Fruit fly (Drosophila melanogaster) whole organism, embryonic: ENCODE measurements around the gene CheB38c.

Experiments
- Abd-B ChIP-seq: fragments of 200-800 bp; sonication (Bioruptor generic); optimal IDR thresholded peaks from 2 replicates; lab custom pipeline; 2018; ENCODE audit warnings: missing biosample characterization, mild to moderate bottlenecking, missing genetic modification characterization, moderate library complexity
- Atf-2 ChIP-seq: fragments of 200-800 bp; sonication (Bioruptor generic); optimal IDR thresholded peaks from 2 replicates; lab custom pipeline; 2016; ENCODE audit warnings: missing biosample characterization, missing genetic modification characterization
- B-H1 ChIP-seq: fragments of 200-800 bp; sonication (Bioruptor generic); IDR thresholded peaks from 3 replicates; pipeline ENCODE4 v1.3.6; 2022; ENCODE audit warnings: missing biosample characterization, missing genetic modification characterization
- CG10209 ChIP-seq: fragments of 200-800 bp; sonication (Bioruptor generic); optimal IDR thresholded peaks from 3 replicates; lab custom pipeline; 2017; ENCODE audit warnings: missing biosample characterization, mild to moderate bottlenecking, missing genetic modification characterization, missing genetic modification reagents
- CG12071 ChIP-seq: fragments of 200-800 bp; sonication (Bioruptor generic); optimal IDR thresholded peaks from 3 replicates; lab custom pipeline; 2018; ENCODE audit warnings: missing biosample characterization, mild to moderate bottlenecking, missing genetic modification characterization
- CG13894 ChIP-seq: fragments of 200-800 bp; sonication (Bioruptor generic); optimal IDR thresholded peaks from 3 replicates; lab custom pipeline; 2018; ENCODE audit warnings: missing biosample characterization, mild to moderate bottlenecking, missing genetic modification characterization, moderate library complexity
- CG15269 ChIP-seq: fragments of 200-800 bp; sonication (Bioruptor generic); optimal IDR thresholded peaks from 2 replicates; lab custom pipeline; 2018; ENCODE audit warnings: missing biosample characterization, mild to moderate bottlenecking, missing genetic modification characterization, moderate library complexity
- CG18011 ChIP-seq: fragments of 200-800 bp; sonication (Bioruptor generic); optimal IDR thresholded peaks from 2 replicates; lab custom pipeline; 2017; ENCODE audit warnings: missing biosample characterization, missing genetic modification characterization, mild to moderate bottlenecking, moderate library complexity, missing genotype
- CG33213 ChIP-seq: fragments of 200-800 bp; sonication (Bioruptor generic); optimal IDR thresholded peaks from 3 replicates; lab custom pipeline; 2016; ENCODE audit warnings: missing biosample characterization, missing genetic modification characterization
- CG33557 ChIP-seq: fragments of 200-800 bp; sonication (Bioruptor generic); optimal IDR thresholded peaks from 2 replicates; lab custom pipeline; 2019; ENCODE audit warnings: missing biosample characterization, mild to moderate bottlenecking, missing genetic modification characterization, moderate library complexity
- CG3838 ChIP-seq: fragments of 200-800 bp; sonication (Bioruptor generic); optimal IDR thresholded peaks from 3 replicates; lab custom pipeline; 2016; ENCODE audit warnings: missing biosample characterization, missing genetic modification characterization
- CG4282 ChIP-seq: fragments of 200-800 bp; sonication (Bioruptor generic); optimal IDR thresholded peaks from 2 replicates; lab custom pipeline; 2016; ENCODE audit warnings: missing biosample characterization, missing genetic modification characterization
- CG6654 ChIP-seq: fragments of 200-800 bp; sonication (Bioruptor generic); optimal IDR thresholded peaks from 2 replicates; lab custom pipeline; 2017; ENCODE audit warnings: missing biosample characterization, mild to moderate bottlenecking, missing genetic modification characterization
- CG8290 ChIP-seq, 3 experiments: fragments of 200-800 bp; sonication (Bioruptor generic); optimal IDR thresholded peaks; 2 replicates each; lab custom pipeline; 2016 to 2019; ENCODE audit warnings: missing biosample characterization in 3 of 3, missing genetic modification characterization in 3 of 3, mild to moderate bottlenecking in 2 of 3, moderate library complexity in 1 of 3
- CG9876 ChIP-seq: fragments of 200-800 bp; sonication (Bioruptor generic); optimal IDR thresholded peaks from 2 replicates; lab custom pipeline; 2016; ENCODE audit warnings: missing biosample characterization, missing genetic modification characterization
- CHES-1-like ChIP-seq: fragments of 200-800 bp; sonication (Bioruptor generic); optimal IDR thresholded peaks from 2 replicates; lab custom pipeline; 2016; ENCODE audit warnings: missing biosample characterization, missing genetic modification characterization
- CkIIα-i1 ChIP-seq: fragments of 200-800 bp; sonication (Bioruptor generic); IDR thresholded peaks from 2 replicates; pipeline ENCODE4 v1.3.6; 2022; ENCODE audit warnings: missing biosample characterization, missing genetic modification characterization
- Dek ChIP-seq: fragments of 200-800 bp; sonication (Bioruptor generic); optimal IDR thresholded peaks from 3 replicates; lab custom pipeline; 2019; ENCODE audit warnings: missing biosample characterization, mild to moderate bottlenecking, missing genetic modification characterization, moderate library complexity
- Dref ChIP-seq: fragments of 200-800 bp; sonication (Bioruptor generic); IDR thresholded peaks from 2 replicates; pipeline ENCODE4 v1.3.6; 2022; ENCODE audit warnings: missing biosample characterization, missing genetic modification characterization
- ERR ChIP-seq: fragments of 200-800 bp; sonication (Bioruptor generic); optimal IDR thresholded peaks from 2 replicates; lab custom pipeline; 2016; ENCODE audit warnings: missing biosample characterization, missing genetic modification characterization
- Fer1 ChIP-seq: fragments of 200-800 bp; sonication (Bioruptor generic); optimal IDR thresholded peaks from 2 replicates; lab custom pipeline; 2017; ENCODE audit warnings: missing biosample characterization, mild to moderate bottlenecking, missing genetic modification characterization
- HLH3B ChIP-seq: fragments of 200-800 bp; sonication (Bioruptor generic); IDR thresholded peaks from 2 replicates; pipeline ENCODE4 v1.3.6; 2022; ENCODE audit warnings: missing biosample characterization, missing genetic modification characterization
- Hmr ChIP-seq: fragments of 200-800 bp; sonication (Bioruptor generic); optimal IDR thresholded peaks from 3 replicates; lab custom pipeline; 2017; ENCODE audit warnings: mild to moderate bottlenecking, missing biosample characterization, missing genetic modification reagents, missing genetic modification characterization
- Hmx ChIP-seq: fragments of 200-800 bp; sonication (Bioruptor generic); optimal IDR thresholded peaks from 2 replicates; lab custom pipeline; 2016; ENCODE audit warnings: missing biosample characterization, missing genetic modification characterization
- Jarid2 ChIP-seq: fragments of 200-800 bp; sonication (Bioruptor generic); optimal IDR thresholded peaks from 3 replicates; lab custom pipeline; 2017; ENCODE audit warnings: mild to moderate bottlenecking, missing biosample characterization, missing genetic modification reagents, missing genetic modification characterization
- MESR4 ChIP-seq: fragments of 200-800 bp; sonication (Bioruptor generic); optimal IDR thresholded peaks from 2 replicates; lab custom pipeline; 2018; ENCODE audit warnings: missing biosample characterization, mild to moderate bottlenecking, missing genetic modification characterization, moderate library complexity
- Nf-YB ChIP-seq: fragments of 200-800 bp; sonication (Bioruptor generic); optimal IDR thresholded peaks from 3 replicates; lab custom pipeline; 2019; ENCODE audit warnings: missing biosample characterization, mild to moderate bottlenecking, missing genetic modification characterization, moderate library complexity
- Ptx1 ChIP-seq: fragments of 200-800 bp; sonication (Bioruptor generic); IDR thresholded peaks from 2 replicates; pipeline ENCODE4 v1.3.6; 2022; ENCODE audit warnings: missing biosample characterization, missing genetic modification characterization
- aop ChIP-seq: fragments of 200-800 bp; sonication (Bioruptor generic); IDR thresholded peaks from 2 replicates; pipeline ENCODE4 v1.3.6; 2022; ENCODE audit warnings: missing biosample characterization, missing genetic modification characterization
- az2 ChIP-seq: fragments of 200-800 bp; sonication (Bioruptor generic); optimal IDR thresholded peaks from 3 replicates; lab custom pipeline; 2016; ENCODE audit warnings: missing biosample characterization, missing genetic modification characterization
- btn ChIP-seq: fragments of 200-800 bp; sonication (Bioruptor generic); optimal IDR thresholded peaks from 2 replicates; lab custom pipeline; 2016; ENCODE audit warnings: missing biosample characterization, missing genetic modification characterization
- cas ChIP-seq: fragments of 200-800 bp; sonication (Bioruptor generic); IDR thresholded peaks from 2 replicates; pipeline ENCODE4 v1.3.6; 2022; ENCODE audit warnings: missing biosample characterization, missing genetic modification characterization
- disco-r ChIP-seq: fragments of 200-800 bp; sonication (Bioruptor generic); optimal IDR thresholded peaks from 2 replicates; lab custom pipeline; 2016; ENCODE audit warnings: missing biosample characterization, missing genetic modification characterization
- esg ChIP-seq: fragments of 200-800 bp; sonication (Bioruptor generic); conservative IDR thresholded peaks from 2 replicates; pipeline ENCODE4 v1.3.6; 2022; ENCODE audit warnings: missing biosample characterization, missing genetic modification characterization
- grn ChIP-seq: fragments of 200-800 bp; sonication (Bioruptor generic); optimal IDR thresholded peaks from 3 replicates; lab custom pipeline; 2017; ENCODE audit warnings: missing biosample characterization, missing genetic modification characterization
- ind ChIP-seq: fragments of 200-800 bp; sonication (Bioruptor generic); optimal IDR thresholded peaks from 3 replicates; lab custom pipeline; 2016; ENCODE audit warnings: missing biosample characterization, missing genetic modification characterization
- knrl ChIP-seq: fragments of 200-800 bp; sonication (Bioruptor generic); IDR thresholded peaks from 3 replicates; pipeline ENCODE4 v1.3.6; 2022; ENCODE audit warnings: missing biosample characterization, missing genetic modification characterization; ENCODE audit not compliant: partially characterized antibody
- lab ChIP-seq: fragments of 200-800 bp; sonication (Bioruptor generic); optimal IDR thresholded peaks from 3 replicates; lab custom pipeline; 2017; ENCODE audit warnings: missing biosample characterization, missing genetic modification characterization, mild to moderate bottlenecking, moderate library complexity, missing genetic modification reagents
- mld ChIP-seq: fragments of 200-800 bp; sonication (Bioruptor generic); IDR thresholded peaks from 3 replicates; pipeline ENCODE4 v1.3.6; 2022; ENCODE audit warnings: missing biosample characterization, missing genetic modification characterization; ENCODE audit not compliant: partially characterized antibody
- repo ChIP-seq: fragments of 200-800 bp; sonication (Bioruptor generic); optimal IDR thresholded peaks from 2 replicates; lab custom pipeline; 2016; ENCODE audit warnings: missing biosample characterization, missing genetic modification characterization
- slbo ChIP-seq: fragments of 200-800 bp; sonication (Bioruptor generic); IDR thresholded peaks from 2 replicates; pipeline ENCODE4 v1.3.6; 2022; ENCODE audit warnings: missing biosample characterization, missing genetic modification characterization
- slou ChIP-seq: fragments of 200-800 bp; sonication (Bioruptor generic); optimal IDR thresholded peaks from 3 replicates; lab custom pipeline; 2016; ENCODE audit warnings: missing biosample characterization, missing genetic modification characterization
- sqz ChIP-seq: fragments of 200-800 bp; sonication (Bioruptor generic); optimal IDR thresholded peaks from 3 replicates; lab custom pipeline; 2018; ENCODE audit warnings: missing biosample characterization, mild to moderate bottlenecking, missing genetic modification characterization
- stc ChIP-seq: fragments of 200-800 bp; sonication (Bioruptor generic); IDR thresholded peaks from 2 replicates; pipeline ENCODE4 v1.3.6; 2022; ENCODE audit warnings: missing biosample characterization, missing genetic modification characterization
- stwl ChIP-seq: fragments of 200-800 bp; sonication (Bioruptor generic); optimal IDR thresholded peaks from 3 replicates; lab custom pipeline; 2018; ENCODE audit warnings: missing biosample characterization, mild to moderate bottlenecking, missing genetic modification characterization, moderate library complexity
- tap ChIP-seq: fragments of 200-800 bp; optimal IDR thresholded peaks from 3 replicates; lab custom pipeline; 2019; ENCODE audit warnings: missing biosample characterization, mild to moderate bottlenecking, missing genetic modification characterization, moderate library complexity
- tx ChIP-seq: fragments of 200-800 bp; sonication (Bioruptor generic); optimal IDR thresholded peaks from 2 replicates; lab custom pipeline; 2016; ENCODE audit warnings: missing biosample characterization, missing genetic modification characterization
- wek ChIP-seq: fragments of 200-800 bp; sonication (Bioruptor generic); optimal IDR thresholded peaks from 3 replicates; lab custom pipeline; 2018; ENCODE audit warnings: missing biosample characterization, mild to moderate bottlenecking, missing genetic modification characterization, moderate library complexity
- zfh1 ChIP-seq: fragments of 200-800 bp; sonication (Bioruptor generic); IDR thresholded peaks from 3 replicates; pipeline ENCODE4 v1.3.6; 2022; ENCODE audit warnings: missing biosample characterization, missing genetic modification characterization

Gene CheB38c

DNA sequence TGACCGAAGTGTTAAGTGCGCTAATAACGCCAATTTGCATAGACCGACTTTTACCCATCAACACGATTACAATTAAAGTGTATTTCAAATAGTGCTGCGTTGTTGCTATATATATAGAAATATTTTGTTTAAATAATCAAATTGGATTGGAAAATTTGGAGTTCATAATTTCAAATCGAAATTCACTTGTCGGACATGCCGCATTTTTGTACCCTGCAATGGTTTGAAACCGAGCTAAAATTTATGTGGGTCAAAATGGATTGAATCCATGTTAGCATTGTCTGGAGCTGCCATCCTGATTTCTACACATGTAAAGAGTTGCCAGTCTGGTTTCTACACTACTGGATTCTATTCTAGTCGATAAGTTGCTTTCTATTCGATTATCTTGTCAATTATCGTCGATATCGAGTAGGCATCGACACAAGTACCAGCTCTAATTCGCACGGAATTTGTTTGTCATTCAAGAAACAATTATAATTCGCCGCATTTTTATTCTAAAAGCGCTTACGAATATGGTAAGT is 33.3 kb downstream of the CheB38c start, which contains the start of gene Pomp (continued):
- TF ChIP-seq az2 (GFP tag; lab: Kevin White, UChicago) (peak; percentile 85), wek (GFP tag; lab: Kevin White, UChicago) (peak; percentile 56), B-H1 (GFP tag; lab: Robert Waterston, UW) (peak; percentile 81), tx (peak; percentile 44), slbo (peak; percentile 90), grn (GFP tag; lab: Kevin White, UChicago) (peak; percentile 30), CG10209 (GFP tag; lab: Kevin White, UChicago) (peak; percentile 84), aop (GFP tag; lab: Robert Waterston, UW) (0 out of 2 replicates have a peak, but pooled peaks have one; percentile 62), cas (GFP tag; lab: Robert Waterston, UW) (0 out of 2 replicates have a peak, but pooled peaks have one; percentile 52), Nf-YB (peak; percentile 61), esg (GFP tag; lab: Robert Waterston, UW) (peak; percentile 88), Jarid2 (peak; percentile 69), lab (GFP tag; lab: Kevin White, UChicago) (peak; percentile 93), Ptx1 (GFP tag; lab: Robert Waterston, UW) (peak; percentile 85), CG9876 (no peak), Abd-B (peak; percentile 85), Hmx (GFP tag; lab: Kevin White, UChicago) (no peak), tap (tag; lab: Kevin White, UChicago) (peak; percentile 85), CkIIα-i1 (GFP tag; lab: Robert Waterston, UW) (0 out of 2 replicates have a peak, but pooled peaks have one; percentile 41), Dref (GFP tag; lab: Robert Waterston, UW) (peak; percentile 95), Atf-2 (GFP tag; lab: Kevin White, UChicago) (peak; percentile 38), Fer1 (GFP tag; lab: Kevin White, UChicago) (peak; percentile 86), MESR4 (GFP tag; lab: Kevin White, UChicago) (peak; percentile 78), CG18011 (GFP tag; lab: Kevin White, UChicago) (peak; percentile 61), CG6654 (peak; percentile 57), stc (GFP tag; lab: Robert Waterston, UW) (peak; percentile 90), CG33213 (GFP tag; lab: Kevin White, UChicago) (peak; percentile 80), stwl (peak; percentile 92), zfh1 (GFP tag; lab: Robert Waterston, UW) (peak; percentile 92), CG8290 (GFP tag; optimal IDR thresholded peaks at IDR 0.05; lab: Kevin White, UChicago) (peak; percentile 63), CG8290 (tag; optimal IDR thresholded peaks at IDR 0.05; lab: Kevin White, UChicago) (peak in 1 of 2 experiments; percentile 83), HLH3B (peak; percentile 85), CG15269 (tag; lab: Kevin White, UChicago) (peak; percentile 85), btn (GFP tag; lab: Kevin White, UChicago) (no peak), slou (GFP tag; lab: Kevin White, UChicago) (peak; percentile 81), disco-r (GFP tag; lab: Kevin White, UChicago) (no peak), knrl (GFP tag; lab: Robert Waterston, UW) (peak; percentile 64; the same call in 2 of the 3 replicates), ERR (peak; percentile 25), Dek (tag; lab: Kevin White, UChicago) (peak; percentile 82), Hmr (peak; percentile 89), CG4282 (GFP tag; lab: Kevin White, UChicago) (no peak), CG13894 (peak; percentile 81), CG3838 (no peak), CG12071 (peak; percentile 86), ind (GFP tag; lab: Kevin White, UChicago) (peak; percentile 91), repo (no peak), mld (GFP tag; lab: Robert Waterston, UW) (no peak), CG33557 (GFP tag; lab: Kevin White, UChicago) (no peak), CHES-1-like (GFP tag; lab: Kevin White, UChicago) (peak; percentile 81), sqz (GFP tag; lab: Kevin White, UChicago) (peak; percentile 37)
